Fruit fly (Drosophila melanogaster) whole organism, embryonic: ENCODE measurements around the gene Pex3.
A peak's percentile ranks its signal among the peaks of the same experiment; 100 is the strongest.

ENCODE experiments used
- Ada2b ChIP-seq: fragments of 200-800 bp; sonication (Bioruptor generic); IDR thresholded peaks from 2 replicates; pipeline ENCODE4 v1.3.6; 2022; ENCODE audit warnings: missing biosample characterization, missing genetic modification characterization
- Bgb ChIP-seq: fragments of 200-800 bp; sonication (Bioruptor generic); IDR thresholded peaks from 2 replicates; pipeline ENCODE4 v1.3.6; 2022; ENCODE audit warnings: missing biosample characterization, missing genetic modification characterization; ENCODE audit not compliant: partially characterized antibody
- BtbVII ChIP-seq: fragments of 200-800 bp; sonication (Bioruptor generic); optimal IDR thresholded peaks from 3 replicates; lab custom pipeline; 2017; ENCODE audit warnings: missing biosample characterization, mild to moderate bottlenecking, missing genetic modification characterization
- CG10274 ChIP-seq: fragments of 200-800 bp; sonication (Bioruptor generic); optimal IDR thresholded peaks from 3 replicates; lab custom pipeline; 2017; ENCODE audit warnings: missing biosample characterization, mild to moderate bottlenecking, missing genetic modification characterization
- CG10431 ChIP-seq: fragments of 200-800 bp; sonication (Bioruptor generic); optimal IDR thresholded peaks from 3 replicates; lab custom pipeline; 2018; ENCODE audit warnings: missing biosample characterization, mild to moderate bottlenecking, missing genetic modification characterization
- CG10979 ChIP-seq: fragments of 200-800 bp; sonication (Bioruptor generic); optimal IDR thresholded peaks from 2 replicates; lab custom pipeline; 2018; ENCODE audit warnings: missing biosample characterization, mild to moderate bottlenecking, missing genetic modification characterization, moderate library complexity
- CG11560 ChIP-seq: fragments of 200-800 bp; sonication (Bioruptor generic); IDR thresholded peaks from 3 replicates; pipeline ENCODE4 v1.3.6; 2022; ENCODE audit warnings: missing biosample characterization, missing genetic modification characterization
- CG11723 ChIP-seq: fragments of 200-800 bp; sonication (Bioruptor generic); optimal IDR thresholded peaks from 2 replicates; lab custom pipeline; 2017; ENCODE audit warnings: missing biosample characterization, mild to moderate bottlenecking, missing genetic modification characterization
- CG15601 ChIP-seq: fragments of 200-800 bp; sonication (Bioruptor generic); optimal IDR thresholded peaks from 3 replicates; lab custom pipeline; 2019; ENCODE audit warnings: missing biosample characterization, mild to moderate bottlenecking, missing genetic modification characterization, moderate library complexity
- CG17328 ChIP-seq: fragments of 200-800 bp; sonication (Bioruptor generic); IDR thresholded peaks from 2 replicates; pipeline ENCODE4 v1.3.6; 2022; ENCODE audit warnings: missing biosample characterization, missing genetic modification characterization
- CG1792 ChIP-seq: fragments of 200-800 bp; sonication (Bioruptor generic); optimal IDR thresholded peaks from 2 replicates; lab custom pipeline; 2016; ENCODE audit warnings: missing biosample characterization, missing genetic modification characterization
- CG18599 ChIP-seq: fragments of 200-800 bp; sonication (Bioruptor generic); optimal IDR thresholded peaks from 3 replicates; lab custom pipeline; 2017; ENCODE audit warnings: missing biosample characterization, missing genetic modification characterization, mild to moderate bottlenecking, moderate library complexity, missing genetic modification reagents
- CG3163 ChIP-seq: fragments of 200-800 bp; sonication (Bioruptor generic); optimal IDR thresholded peaks from 3 replicates; lab custom pipeline; 2016; ENCODE audit warnings: missing biosample characterization, missing genetic modification characterization
- CG34224 ChIP-seq: fragments of 200-800 bp; sonication (Bioruptor generic); IDR thresholded peaks from 3 replicates; pipeline ENCODE4 v1.3.6; 2022; ENCODE audit warnings: missing biosample characterization, missing genetic modification characterization; ENCODE audit not compliant: partially characterized antibody
- CG34422 ChIP-seq: fragments of 200-800 bp; sonication (Bioruptor generic); IDR thresholded peaks from 3 replicates; pipeline ENCODE4 v1.3.6; 2022; ENCODE audit warnings: missing biosample characterization, missing genetic modification characterization
- CG4707 ChIP-seq: fragments of 200-800 bp; sonication (Bioruptor generic); optimal IDR thresholded peaks from 2 replicates; lab custom pipeline; 2018; ENCODE audit warnings: missing biosample characterization, mild to moderate bottlenecking, missing genetic modification characterization, moderate library complexity
- CG4730 ChIP-seq: fragments of 200-800 bp; sonication (Bioruptor generic); IDR thresholded peaks from 2 replicates; pipeline ENCODE4 v1.3.6; 2022; ENCODE audit warnings: missing biosample characterization, missing genetic modification characterization
- CG7372 ChIP-seq: fragments of 200-800 bp; sonication (Bioruptor generic); IDR thresholded peaks from 2 replicates; pipeline ENCODE4 v1.3.6; 2022; ENCODE audit warnings: missing biosample characterization, missing genetic modification characterization
- CG7745 ChIP-seq: fragments of 200-800 bp; sonication (Bioruptor generic); optimal IDR thresholded peaks from 2 replicates; lab custom pipeline; 2018; ENCODE audit warnings: missing biosample characterization, mild to moderate bottlenecking, missing genetic modification characterization, moderate library complexity
- CG7963 ChIP-seq: fragments of 200-800 bp; sonication (Bioruptor generic); IDR thresholded peaks from 3 replicates; pipeline ENCODE4 v1.3.6; 2022; ENCODE audit warnings: missing biosample characterization, missing genetic modification characterization; ENCODE audit not compliant: partially characterized antibody
- CG8290 ChIP-seq, 3 experiments: fragments of 200-800 bp; sonication (Bioruptor generic); optimal IDR thresholded peaks; 2 replicates each; lab custom pipeline; 2016 to 2019; ENCODE audit warnings: missing biosample characterization in 3 of 3, missing genetic modification characterization in 3 of 3, mild to moderate bottlenecking in 2 of 3, moderate library complexity in 1 of 3
- CG9437 ChIP-seq: fragments of 200-800 bp; sonication (Bioruptor generic); optimal IDR thresholded peaks from 2 replicates; lab custom pipeline; 2018; ENCODE audit warnings: missing biosample characterization, mild to moderate bottlenecking, missing genetic modification characterization
- CG9817 ChIP-seq: fragments of 200-800 bp; sonication (Bioruptor generic); optimal IDR thresholded peaks from 2 replicates; lab custom pipeline; 2018; ENCODE audit warnings: missing biosample characterization, mild to moderate bottlenecking, missing genetic modification characterization, moderate library complexity
- D19B ChIP-seq: fragments of 200-800 bp; sonication (Bioruptor generic); optimal IDR thresholded peaks from 2 replicates; lab custom pipeline; 2017; ENCODE audit warnings: missing biosample characterization, mild to moderate bottlenecking, missing genetic modification characterization
- Deaf1 ChIP-seq: fragments of 200-800 bp; optimal IDR thresholded peaks from 3 replicates; lab custom pipeline; 2019; ENCODE audit warnings: missing biosample characterization, mild to moderate bottlenecking, missing genetic modification characterization, moderate library complexity
- Drgx ChIP-seq: fragments of 200-800 bp; sonication (Bioruptor generic); IDR thresholded peaks from 2 replicates; pipeline ENCODE4 v1.3.6; 2022; ENCODE audit warnings: missing biosample characterization, missing genetic modification characterization
- ERR ChIP-seq: fragments of 200-800 bp; sonication (Bioruptor generic); optimal IDR thresholded peaks from 2 replicates; lab custom pipeline; 2016; ENCODE audit warnings: missing biosample characterization, missing genetic modification characterization
- Fer2 ChIP-seq: fragments of 200-800 bp; sonication (Bioruptor generic); optimal IDR thresholded peaks from 2 replicates; lab custom pipeline; 2018; ENCODE audit warnings: missing biosample characterization, mild to moderate bottlenecking, missing genetic modification characterization, moderate library complexity
- Mes4 ChIP-seq: fragments of 200-800 bp; sonication (Bioruptor generic); optimal IDR thresholded peaks from 2 replicates; lab custom pipeline; 2016; ENCODE audit warnings: missing biosample characterization, missing genetic modification characterization
- Myb ChIP-seq: fragments of 200-800 bp; sonication (Bioruptor generic); optimal IDR thresholded peaks from 2 replicates; lab custom pipeline; 2016; ENCODE audit warnings: missing biosample characterization, missing genetic modification characterization
- NFAT ChIP-seq: fragments of 200-800 bp; sonication (Bioruptor generic); IDR thresholded peaks from 2 replicates; pipeline ENCODE4 v1.3.6; 2022; ENCODE audit warnings: missing biosample characterization, missing genetic modification characterization
- Oaz ChIP-seq: fragments of 200-800 bp; sonication (Bioruptor generic); IDR thresholded peaks from 2 replicates; pipeline ENCODE4 v1.3.6; 2022; ENCODE audit warnings: missing biosample characterization, missing genetic modification characterization
- Stat92E ChIP-seq, 3 experiments: fragments of >200 bp in 2 of 3; fragments of 200-800 bp in 1 of 3; sonication (Bioruptor generic) in 1 of 3; optimal IDR thresholded peaks; 2 replicates each; lab custom pipeline; 2017 to 2019; ENCODE audit warnings: missing biosample characterization in 3 of 3, missing genetic modification characterization in 3 of 3, mild to moderate bottlenecking in 1 of 3, moderate library complexity in 1 of 3
- al ChIP-seq: fragments of 200-800 bp; sonication (Bioruptor generic); IDR thresholded peaks from 2 replicates; pipeline ENCODE4 v1.3.6; 2022; ENCODE audit warnings: missing biosample characterization, missing genetic modification characterization
- aop ChIP-seq: fragments of 200-800 bp; sonication (Bioruptor generic); IDR thresholded peaks from 2 replicates; pipeline ENCODE4 v1.3.6; 2022; ENCODE audit warnings: missing biosample characterization, missing genetic modification characterization
- gcm ChIP-seq: fragments of 200-800 bp; sonication (Bioruptor generic); optimal IDR thresholded peaks from 2 replicates; lab custom pipeline; 2019; ENCODE audit warnings: missing biosample characterization, mild to moderate bottlenecking, missing genetic modification characterization, moderate library complexity
- grn ChIP-seq: fragments of 200-800 bp; sonication (Bioruptor generic); optimal IDR thresholded peaks from 3 replicates; lab custom pipeline; 2017; ENCODE audit warnings: missing biosample characterization, missing genetic modification characterization
- hkb ChIP-seq, 2 experiments: fragments of 200-800 bp in 1 of 2; fragments of >200 bp in 1 of 2; sonication (Bioruptor generic) in 1 of 2; IDR thresholded peaks in 1 of 2; optimal IDR thresholded peaks in 1 of 2; 2 replicates each; pipeline versions ENCODE4 v1.3.6 to Lab custom; 2017 to 2022; ENCODE audit warnings: missing biosample characterization in 1 of 2, missing genetic modification characterization in 1 of 2
- lab ChIP-seq: fragments of 200-800 bp; sonication (Bioruptor generic); optimal IDR thresholded peaks from 3 replicates; lab custom pipeline; 2017; ENCODE audit warnings: missing biosample characterization, missing genetic modification characterization, mild to moderate bottlenecking, moderate library complexity, missing genetic modification reagents
- luna ChIP-seq: fragments of 200-800 bp; sonication (Bioruptor generic); optimal IDR thresholded peaks from 2 replicates; lab custom pipeline; 2016; ENCODE audit warnings: missing biosample characterization, missing genetic modification characterization
- mld ChIP-seq: fragments of 200-800 bp; sonication (Bioruptor generic); IDR thresholded peaks from 3 replicates; pipeline ENCODE4 v1.3.6; 2022; ENCODE audit warnings: missing biosample characterization, missing genetic modification characterization; ENCODE audit not compliant: partially characterized antibody
- oc ChIP-seq: fragments of 200-800 bp; sonication (Bioruptor generic); optimal IDR thresholded peaks from 2 replicates; lab custom pipeline; 2018; ENCODE audit warnings: missing biosample characterization, mild to moderate bottlenecking, missing genetic modification characterization, moderate library complexity
- peb ChIP-seq: fragments of 200-800 bp; sonication (Bioruptor generic); IDR thresholded peaks from 2 replicates; pipeline ENCODE4 v1.3.6; 2022; ENCODE audit warnings: missing biosample characterization, missing genetic modification characterization
- pum ChIP-seq: fragments of 200-800 bp; sonication (Bioruptor generic); optimal IDR thresholded peaks from 2 replicates; lab custom pipeline; 2016; ENCODE audit warnings: missing biosample characterization, missing genetic modification characterization
- salm ChIP-seq: fragments of 200-800 bp; sonication (Bioruptor generic); optimal IDR thresholded peaks from 2 replicates; lab custom pipeline; 2018; ENCODE audit warnings: missing biosample characterization, mild to moderate bottlenecking, missing genetic modification characterization
- sens-2 ChIP-seq: fragments of 200-800 bp; sonication (Bioruptor generic); IDR thresholded peaks from 2 replicates; pipeline ENCODE4 v1.3.6; 2022; ENCODE audit warnings: missing biosample characterization, missing genetic modification characterization
- zen ChIP-seq: fragments of 200-800 bp; sonication (Bioruptor generic); optimal IDR thresholded peaks from 3 replicates; lab custom pipeline; 2018; ENCODE audit warnings: missing biosample characterization, mild to moderate bottlenecking, missing genetic modification characterization, moderate library complexity

The Pex3 gene

DNA sequence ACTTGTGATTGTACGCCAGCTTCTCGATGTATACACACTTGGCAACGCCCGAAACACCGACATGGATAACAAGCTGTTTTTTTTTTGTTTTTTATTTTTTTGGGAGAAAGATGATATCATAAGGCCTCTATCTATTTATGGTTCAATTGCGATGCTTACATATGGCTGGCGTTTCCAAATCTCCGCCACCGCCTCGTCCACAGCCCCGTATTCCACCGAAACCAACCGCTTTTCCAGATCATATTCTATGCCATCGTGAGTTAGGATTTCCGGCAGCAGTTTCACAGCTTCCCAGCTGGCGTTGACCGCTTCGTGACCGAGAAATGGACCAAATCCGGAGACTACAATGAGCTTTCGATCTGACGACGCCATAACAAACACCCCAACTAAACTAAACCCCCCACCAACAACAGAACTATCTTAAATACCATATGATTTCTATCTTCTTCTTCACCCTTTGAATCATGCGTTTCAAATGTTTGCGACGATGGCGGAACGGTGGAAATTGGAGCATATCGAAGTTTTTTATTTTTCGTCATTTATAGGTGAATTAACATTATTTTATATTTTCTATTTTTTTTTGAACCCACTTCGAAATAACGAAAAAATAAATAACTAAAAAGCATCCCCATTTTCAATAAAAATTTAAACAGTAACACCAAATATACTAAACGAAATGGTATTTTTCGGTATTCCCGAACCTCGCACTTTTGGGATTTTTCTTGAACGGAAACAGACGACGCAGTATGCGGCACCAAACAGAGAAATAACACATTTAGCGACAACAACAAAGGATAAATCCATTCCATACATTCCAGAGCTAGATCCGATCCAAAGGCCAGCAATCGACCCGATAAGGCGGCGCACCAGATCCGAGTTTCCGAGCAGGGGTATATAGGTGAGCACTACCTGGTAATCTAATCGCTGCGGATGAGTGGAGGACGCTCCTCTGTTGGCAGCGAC, at the start of gene Pex3, which contains the start of gene CG32147 (continued):
- TF ChIP-seq al (GFP tag; lab: Robert Waterston, UW) (no peak), CG7372 (no peak), Stat92E (GFP tag; optimal IDR thresholded peaks at IDR 0.05; lab: Kevin White, UChicago) (peak in 1 of 3 experiments; percentile 39), NFAT (no peak), oc (no peak), D19B (GFP tag; lab: Kevin White, UChicago) (no peak), sens-2 (GFP tag; lab: Robert Waterston, UW) (no peak), pum (GFP tag; lab: Kevin White, UChicago) (no peak), aop (GFP tag; lab: Robert Waterston, UW) (no peak), CG8290 (GFP tag; optimal IDR thresholded peaks at IDR 0.05; lab: Kevin White, UChicago) (peak; percentile 8), CG8290 (tag; optimal IDR thresholded peaks at IDR 0.05; lab: Kevin White, UChicago) (peak in 1 of 2 experiments; percentile 33), luna (no peak), CG17328 (GFP tag; lab: Robert Waterston, UW) (no peak), CG18599 (no peak), CG15601 (tag; lab: Kevin White, UChicago) (peak; percentile 60), CG4707 (GFP tag; lab: Kevin White, UChicago) (no peak), peb (GFP tag; lab: Robert Waterston, UW) (no peak), CG34224 (no peak), Ada2b (no peak), hkb (optimal IDR thresholded peaks at IDR 0.05; lab: Kevin White, UChicago) (no peak), hkb (GFP tag; IDR thresholded peaks at IDR 0.05; lab: Robert Waterston, UW) (peak; percentile 23; the same call in 1 of the 2 replicates), lab (no peak), CG9817 (tag; lab: Kevin White, UChicago) (no peak), Drgx (no peak), CG11723 (no peak), Fer2 (tag; lab: Kevin White, UChicago) (no peak), salm (tag; lab: Kevin White, UChicago) (no peak), Deaf1 (tag; lab: Kevin White, UChicago) (peak; percentile 32), CG1792 (GFP tag; lab: Kevin White, UChicago) (no peak), CG9437 (no peak), CG3163 (GFP tag; lab: Kevin White, UChicago) (no peak), grn (GFP tag; lab: Kevin White, UChicago) (peak; percentile 49), zen (tag; lab: Kevin White, UChicago) (no peak), mld (GFP tag; lab: Robert Waterston, UW) (no peak), CG7745 (tag; lab: Kevin White, UChicago) (no peak), ERR (no peak), BtbVII (peak; percentile 20), Oaz (GFP tag; lab: Robert Waterston, UW) (no peak), Mes4 (no peak), CG11560 (tag; lab: Robert Waterston, UW) (no peak), CG10431 (GFP tag; lab: Kevin White, UChicago) (no peak), CG4730 (GFP tag; lab: Robert Waterston, UW) (no peak), gcm (GFP tag; lab: Kevin White, UChicago) (no peak), Bgb (GFP tag; lab: Robert Waterston, UW) (peak; percentile 41; the same call in 1 of the 2 replicates), CG34422 (peak; percentile 74; the same call in 1 of the 3 replicates), CG10274 (GFP tag; lab: Kevin White, UChicago) (no peak), Myb (GFP tag; lab: Kevin White, UChicago) (peak; percentile 19), CG10979 (tag; lab: Kevin White, UChicago) (no peak), CG7963 (GFP tag; lab: Robert Waterston, UW) (no peak)
